Fruit fly (Drosophila melanogaster) whole organism, embryonic: ENCODE data around the gene CG14642.

ENCODE experiments used
- BEAF-32 ChIP-seq: fragments of 200-800 bp; sonication (Bioruptor generic); optimal IDR thresholded peaks from 3 replicates; lab custom pipeline; 2017; ENCODE audit warnings: missing biosample characterization, missing genetic modification characterization, mild to moderate bottlenecking, moderate library complexity, missing genetic modification reagents
- Bgb ChIP-seq: fragments of 200-800 bp; sonication (Bioruptor generic); IDR thresholded peaks from 2 replicates; pipeline ENCODE4 v1.3.6; 2022; ENCODE audit warnings: missing biosample characterization, missing genetic modification characterization; ENCODE audit not compliant: partially characterized antibody
- Blimp-1 ChIP-seq: fragments of 200-800 bp; sonication (Bioruptor generic); optimal IDR thresholded peaks from 3 replicates; lab custom pipeline; 2018; ENCODE audit warnings: missing biosample characterization, missing genetic modification characterization, mild to moderate bottlenecking, moderate library complexity, missing genetic modification reagents
- CG12236 ChIP-seq: fragments of 200-800 bp; sonication (Bioruptor generic); optimal IDR thresholded peaks from 2 replicates; lab custom pipeline; 2016; ENCODE audit warnings: missing biosample characterization, missing genetic modification characterization
- CG12659 ChIP-seq: fragments of 200-800 bp; sonication (Bioruptor generic); optimal IDR thresholded peaks from 3 replicates; lab custom pipeline; 2017; ENCODE audit warnings: mild to moderate bottlenecking, missing biosample characterization, missing genetic modification reagents, missing genetic modification characterization
- CG13287 ChIP-seq: fragments of 200-800 bp; sonication (Bioruptor generic); IDR thresholded peaks from 2 replicates; pipeline ENCODE4 v1.3.6; 2022; ENCODE audit warnings: missing biosample characterization, missing genetic modification characterization; ENCODE audit not compliant: partially characterized antibody
- CG13894 ChIP-seq: fragments of 200-800 bp; sonication (Bioruptor generic); optimal IDR thresholded peaks from 3 replicates; lab custom pipeline; 2018; ENCODE audit warnings: missing biosample characterization, mild to moderate bottlenecking, missing genetic modification characterization, moderate library complexity
- CG15514 ChIP-seq: fragments of 200-800 bp; sonication (Bioruptor generic); optimal IDR thresholded peaks from 3 replicates; lab custom pipeline; 2017; ENCODE audit warnings: missing biosample characterization, missing genetic modification characterization, mild to moderate bottlenecking, moderate library complexity, missing genetic modification reagents
- CG1603 ChIP-seq: fragments of 200-800 bp; sonication (Bioruptor generic); optimal IDR thresholded peaks from 2 replicates; lab custom pipeline; 2019; ENCODE audit warnings: missing biosample characterization, mild to moderate bottlenecking, missing genetic modification characterization, moderate library complexity
- CG16813 ChIP-seq: fragments of 200-800 bp; sonication (Bioruptor generic); IDR thresholded peaks from 3 replicates; pipeline ENCODE4 v1.3.6; 2022; ENCODE audit warnings: missing biosample characterization, missing genetic modification characterization; ENCODE audit not compliant: partially characterized antibody
- CG17186 ChIP-seq: fragments of 200-800 bp; sonication (Bioruptor generic); optimal IDR thresholded peaks from 3 replicates; lab custom pipeline; 2017; ENCODE audit warnings: missing biosample characterization, missing genetic modification reagents, missing genetic modification characterization
- CG2129 ChIP-seq: fragments of 200-800 bp; sonication (Bioruptor generic); IDR thresholded peaks from 2 replicates; pipeline ENCODE4 v1.3.6; 2022; ENCODE audit warnings: missing biosample characterization, missing genetic modification characterization; ENCODE audit not compliant: partially characterized antibody
- CG2712 ChIP-seq: fragments of 200-800 bp; optimal IDR thresholded peaks from 3 replicates; lab custom pipeline; 2019; ENCODE audit warnings: missing biosample characterization, mild to moderate bottlenecking, missing genetic modification characterization, moderate library complexity
- CG30020 ChIP-seq: fragments of 200-800 bp; optimal IDR thresholded peaks from 2 replicates; lab custom pipeline; 2019; ENCODE audit warnings: missing biosample characterization, mild to moderate bottlenecking, missing genetic modification characterization, moderate library complexity
- CG33213 ChIP-seq: fragments of 200-800 bp; sonication (Bioruptor generic); optimal IDR thresholded peaks from 3 replicates; lab custom pipeline; 2016; ENCODE audit warnings: missing biosample characterization, missing genetic modification characterization
- CG7963 ChIP-seq: fragments of 200-800 bp; sonication (Bioruptor generic); IDR thresholded peaks from 3 replicates; pipeline ENCODE4 v1.3.6; 2022; ENCODE audit warnings: missing biosample characterization, missing genetic modification characterization; ENCODE audit not compliant: partially characterized antibody
- CG9797 ChIP-seq: fragments of 200-800 bp; sonication (Bioruptor generic); optimal IDR thresholded peaks from 3 replicates; lab custom pipeline; 2018; ENCODE audit warnings: missing biosample characterization, mild to moderate bottlenecking, missing genetic modification characterization
- CrebB ChIP-seq: fragments of 200-800 bp; sonication (Bioruptor generic); optimal IDR thresholded peaks from 3 replicates; lab custom pipeline; 2018; ENCODE audit warnings: missing biosample characterization, mild to moderate bottlenecking, missing genetic modification characterization
- Dll ChIP-seq: fragments of 200-800 bp; sonication (Bioruptor generic); IDR thresholded peaks from 4 replicates; pipeline ENCODE4 v1.3.6; 2022; ENCODE audit warnings: missing biosample characterization, missing genetic modification characterization; ENCODE audit not compliant: partially characterized antibody
- E2f2 ChIP-seq: fragments of 200-800 bp; sonication (Bioruptor generic); IDR thresholded peaks from 2 replicates; pipeline ENCODE4 v1.3.6; 2022; ENCODE audit warnings: missing biosample characterization, missing genetic modification characterization
- Ets97D ChIP-seq: fragments of 200-800 bp; sonication (Bioruptor generic); optimal IDR thresholded peaks from 3 replicates; lab custom pipeline; 2016; ENCODE audit warnings: missing biosample characterization, missing genetic modification characterization
- HmgZ ChIP-seq: fragments of 200-800 bp; sonication (Bioruptor generic); optimal IDR thresholded peaks from 2 replicates; lab custom pipeline; 2018; ENCODE audit warnings: missing biosample characterization, mild to moderate bottlenecking, missing genetic modification characterization
- Hmr ChIP-seq: fragments of 200-800 bp; sonication (Bioruptor generic); optimal IDR thresholded peaks from 3 replicates; lab custom pipeline; 2017; ENCODE audit warnings: mild to moderate bottlenecking, missing biosample characterization, missing genetic modification reagents, missing genetic modification characterization
- MBD-R2 ChIP-seq: fragments of 200-800 bp; sonication (Bioruptor generic); IDR thresholded peaks from 2 replicates; pipeline ENCODE4 v1.3.6; 2022; ENCODE audit warnings: missing biosample characterization, missing genetic modification characterization
- MESR4 ChIP-seq: fragments of 200-800 bp; sonication (Bioruptor generic); optimal IDR thresholded peaks from 2 replicates; lab custom pipeline; 2018; ENCODE audit warnings: missing biosample characterization, mild to moderate bottlenecking, missing genetic modification characterization, moderate library complexity
- Meics ChIP-seq: fragments of 200-800 bp; sonication (Bioruptor generic); optimal IDR thresholded peaks from 2 replicates; lab custom pipeline; 2017; ENCODE audit warnings: missing biosample characterization, mild to moderate bottlenecking, missing genetic modification characterization
- Side ChIP-seq: fragments of 200-800 bp; sonication (Bioruptor generic); optimal IDR thresholded peaks from 2 replicates; lab custom pipeline; 2016; ENCODE audit warnings: missing biosample characterization, missing genetic modification characterization
- Sry-δ ChIP-seq: fragments of 200-800 bp; sonication (Bioruptor generic); optimal IDR thresholded peaks from 2 replicates; lab custom pipeline; 2016; ENCODE audit warnings: missing biosample characterization, missing genetic modification characterization
- amos ChIP-seq: fragments of 200-800 bp; sonication (Bioruptor generic); IDR thresholded peaks from 2 replicates; pipeline ENCODE4 v1.3.6; 2022; ENCODE audit warnings: missing biosample characterization, missing genetic modification characterization; ENCODE audit not compliant: partially characterized antibody
- ato ChIP-seq: fragments of 200-800 bp; sonication (Bioruptor generic); IDR thresholded peaks from 2 replicates; pipeline ENCODE4 v1.3.6; 2022; ENCODE audit warnings: missing biosample characterization, missing genetic modification characterization; ENCODE audit not compliant: partially characterized antibody
- bbx ChIP-seq: fragments of 200-800 bp; sonication (Bioruptor generic); IDR thresholded peaks from 2 replicates; pipeline ENCODE4 v1.3.6; 2022; ENCODE audit warnings: missing biosample characterization, missing genetic modification characterization; ENCODE audit not compliant: partially characterized antibody
- caup ChIP-seq: fragments of 200-800 bp; sonication (Bioruptor generic); optimal IDR thresholded peaks from 3 replicates; lab custom pipeline; 2017; ENCODE audit warnings: missing biosample characterization, mild to moderate bottlenecking, missing genetic modification characterization, moderate library complexity; ENCODE audit not compliant: severe bottlenecking
- cg ChIP-seq: fragments of 200-800 bp; sonication (Bioruptor generic); optimal IDR thresholded peaks from 3 replicates; lab custom pipeline; 2019; ENCODE audit warnings: missing biosample characterization, mild to moderate bottlenecking, missing genetic modification characterization, moderate library complexity
- dati ChIP-seq: fragments of 200-800 bp; sonication (Bioruptor generic); IDR thresholded peaks from 2 replicates; pipeline ENCODE4 v1.3.6; 2022; ENCODE audit warnings: missing biosample characterization, missing genetic modification characterization
- disco-r ChIP-seq: fragments of 200-800 bp; sonication (Bioruptor generic); optimal IDR thresholded peaks from 2 replicates; lab custom pipeline; 2016; ENCODE audit warnings: missing biosample characterization, missing genetic modification characterization
- dm ChIP-seq: fragments of 200-800 bp; sonication (Bioruptor generic); optimal IDR thresholded peaks from 3 replicates; lab custom pipeline; 2016; ENCODE audit warnings: missing biosample characterization, missing genetic modification characterization
- her ChIP-seq: fragments of 200-800 bp; sonication (Bioruptor generic); optimal IDR thresholded peaks from 2 replicates; lab custom pipeline; 2016; ENCODE audit warnings: missing biosample characterization, missing genetic modification characterization
- inv ChIP-seq: fragments of 200-800 bp; sonication (Bioruptor generic); IDR thresholded peaks from 2 replicates; pipeline ENCODE4 v1.3.6; 2022; ENCODE audit warnings: missing biosample characterization, missing genetic modification characterization; ENCODE audit not compliant: partially characterized antibody
- jigr1 ChIP-seq: fragments of 200-800 bp; sonication (Bioruptor generic); IDR thresholded peaks from 3 replicates; pipeline ENCODE4 v1.3.6; 2022; ENCODE audit warnings: missing biosample characterization, missing genetic modification characterization
- p53 ChIP-seq: fragments of 200-800 bp; sonication (Bioruptor generic); optimal IDR thresholded peaks from 2 replicates; lab custom pipeline; 2016; ENCODE audit warnings: missing biosample characterization, missing genetic modification characterization
- pho ChIP-seq: fragments of 200-800 bp; sonication (Bioruptor generic); optimal IDR thresholded peaks from 2 replicates; lab custom pipeline; 2016; ENCODE audit warnings: missing biosample characterization, missing genetic modification characterization
- row ChIP-seq: fragments of 200-800 bp; sonication (Bioruptor generic); IDR thresholded peaks from 3 replicates; pipeline ENCODE4 v1.3.6; 2022; ENCODE audit warnings: missing biosample characterization, missing genetic modification characterization
- sens ChIP-seq: fragments of 200-800 bp; sonication (Bioruptor generic); peaks from one replicate; lab custom pipeline; 2016; ENCODE audit warnings: missing biosample characterization, missing genetic modification characterization
- slou ChIP-seq: fragments of 200-800 bp; sonication (Bioruptor generic); optimal IDR thresholded peaks from 3 replicates; lab custom pipeline; 2016; ENCODE audit warnings: missing biosample characterization, missing genetic modification characterization
- stwl ChIP-seq: fragments of 200-800 bp; sonication (Bioruptor generic); optimal IDR thresholded peaks from 3 replicates; lab custom pipeline; 2018; ENCODE audit warnings: missing biosample characterization, mild to moderate bottlenecking, missing genetic modification characterization, moderate library complexity
- sug ChIP-seq: fragments of 200-800 bp; optimal IDR thresholded peaks from 2 replicates; lab custom pipeline; 2019; ENCODE audit warnings: missing biosample characterization, mild to moderate bottlenecking, missing genetic modification characterization, moderate library complexity
- unc-4 ChIP-seq: fragments of 200-800 bp; sonication (Bioruptor generic); IDR thresholded peaks from 2 replicates; pipeline ENCODE4 v1.3.6; 2022; ENCODE audit warnings: missing biosample characterization, missing genetic modification characterization; ENCODE audit not compliant: partially characterized antibody
- usp ChIP-seq: fragments of >200 bp; optimal IDR thresholded peaks from 2 replicates; lab custom pipeline; 2017; ENCODE audit warnings: missing biosample characterization, missing genetic modification characterization

Gene CG14642

DNA sequence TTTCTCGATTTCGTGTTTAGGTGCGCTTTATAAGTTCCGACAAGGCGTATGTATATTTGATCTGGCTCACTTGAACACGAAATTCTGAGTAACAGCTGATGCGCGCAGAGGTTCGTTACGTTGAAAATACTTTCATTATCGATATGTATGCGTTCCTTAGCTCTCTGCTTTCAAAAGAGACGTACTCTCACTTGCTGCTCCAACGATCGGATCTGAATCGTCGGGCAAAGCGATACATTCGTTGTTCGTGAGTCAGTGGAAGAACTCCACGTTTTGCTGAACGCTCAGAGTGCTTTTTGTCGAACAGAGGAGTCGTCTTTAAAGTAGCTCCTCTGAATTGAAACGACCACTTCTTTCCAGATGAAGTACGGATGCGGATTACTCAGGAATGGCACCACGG is 45.5 kb downstream of the CG14642 start, which contains the start of gene beta-Man (continued):
- TF ChIP-seq row (GFP tag; lab: Robert Waterston, UW): peak; percentile 39; the same call in 1 of the 3 replicates
- peak; percentile 36 for TF ChIP-seq sug (tag; lab: Kevin White, UChicago)
- peak; percentile 98 for TF ChIP-seq her
- no peak for TF ChIP-seq CG12236
- peak; percentile 54 for TF ChIP-seq bbx (GFP tag; lab: Robert Waterston, UW)
- TF ChIP-seq CG9797: peak; percentile 9
- TF ChIP-seq Sry-δ: peak; percentile 51
- no peak for TF ChIP-seq cg (GFP tag; lab: Kevin White, UChicago)
- peak; percentile 32 for TF ChIP-seq CG12659 (GFP tag; lab: Kevin White, UChicago)
- TF ChIP-seq MBD-R2 (GFP tag; lab: Robert Waterston, UW): peak; percentile 57; the same call in 1 of the 2 replicates
- 0 out of 2 replicates have a peak, but pooled peaks have one; percentile 44 for TF ChIP-seq ato (GFP tag; lab: Robert Waterston, UW)
- TF ChIP-seq MESR4: peak; percentile 44
- TF ChIP-seq sens (GFP tag; lab: Kevin White, UChicago): peak; percentile 69
- TF ChIP-seq CG15514: peak; percentile 98
- peak; percentile 22; the same call in 1 of the 2 replicates for TF ChIP-seq inv
- TF ChIP-seq disco-r: no peak
- TF ChIP-seq Blimp-1 (GFP tag; lab: Kevin White, UChicago): peak; percentile 75
- 0 out of 2 replicates have a peak, but pooled peaks have one; percentile 22 for TF ChIP-seq CG2129
- TF ChIP-seq p53: no peak
- peak; percentile 79 for TF ChIP-seq CG17186 (GFP tag; lab: Kevin White, UChicago)
- peak; percentile 25 for TF ChIP-seq Side (GFP tag; lab: Kevin White, UChicago)
- no peak for TF ChIP-seq dati (GFP tag; lab: Robert Waterston, UW)
- TF ChIP-seq usp (GFP tag; lab: Kevin White, UChicago): no peak
- TF ChIP-seq CG1603 (tag; lab: Kevin White, UChicago): peak; percentile 52
- peak; percentile 57; the same call in 2 of the 3 replicates for TF ChIP-seq CG16813 (GFP tag; lab: Robert Waterston, UW)
- peak; percentile 49; the same call in 1 of the 4 replicates for TF ChIP-seq Dll (GFP tag; lab: Robert Waterston, UW)
- peak; percentile 64 for TF ChIP-seq BEAF-32
- TF ChIP-seq jigr1 (GFP tag; lab: Robert Waterston, UW): no peak
- no peak for TF ChIP-seq caup (GFP tag; lab: Kevin White, UChicago)
- peak; percentile 84 for TF ChIP-seq CG30020
- TF ChIP-seq CrebB: peak; percentile 12
- TF ChIP-seq pho (GFP tag; lab: Kevin White, UChicago): no peak
- peak; percentile 32 for TF ChIP-seq dm
- peak; percentile 76 for TF ChIP-seq stwl
- peak; percentile 50 for TF ChIP-seq HmgZ (tag; lab: Kevin White, UChicago)
- TF ChIP-seq Hmr (GFP tag; lab: Kevin White, UChicago): peak; percentile 17
- peak; percentile 43 for TF ChIP-seq Meics
- TF ChIP-seq CG13287: peak; percentile 47; the same call in 1 of the 2 replicates
- peak; percentile 8 for TF ChIP-seq CG2712 (tag; lab: Kevin White, UChicago)
- TF ChIP-seq E2f2 (GFP tag; lab: Robert Waterston, UW): peak; percentile 34; the same call in 1 of the 2 replicates
- peak; percentile 55; the same call in 2 of the 3 replicates for TF ChIP-seq CG7963 (GFP tag; lab: Robert Waterston, UW)
- TF ChIP-seq slou (GFP tag; lab: Kevin White, UChicago): no peak
- peak; percentile 68 for TF ChIP-seq amos (GFP tag; lab: Robert Waterston, UW)
- peak; percentile 33 for TF ChIP-seq CG13894
- peak; percentile 76 for TF ChIP-seq CG33213 (GFP tag; lab: Kevin White, UChicago)
- peak; percentile 28 for TF ChIP-seq Ets97D
- peak; percentile 35; the same call in 1 of the 2 replicates for TF ChIP-seq unc-4
- peak; percentile 61; the same call in 1 of the 2 replicates for TF ChIP-seq Bgb (GFP tag; lab: Robert Waterston, UW)
